Fruit fly (Drosophila melanogaster): ENCODE results near the gene CG4669.

dm6 chr3L:5271468-5272102 is 37.3 kb downstream of the CG4669 start:
- TF ChIP-seq psq (optimal IDR thresholded peaks at IDR 0.05) (no peak), Myc (optimal IDR thresholded peaks at IDR 0.05) (no peak), h (optimal IDR thresholded peaks at IDR 0.05) (no peak), Sin3A (optimal IDR thresholded peaks at IDR 0.05) (no peak), insv (optimal IDR thresholded peaks at IDR 0.05) (no peak), ttk (optimal IDR thresholded peaks at IDR 0.05) (no peak)
